Worm (Caenorhabditis elegans) whole organism, L1 larva: ENCODE results near the gene B0507.1.
A peak's percentile ranks its signal among the peaks of the same experiment; 100 is the strongest.

Source experiments
- C16A3.4 ChIP-seq: fragments of 150-350 bp; optimal IDR thresholded peaks from 2 replicates; lab custom pipeline; 2014; ENCODE audit warnings: missing biosample characterization, missing genetic modification characterization
- C34B4.2 ChIP-seq: sonication (generic microtip); optimal IDR thresholded peaks from 2 replicates; lab custom pipeline; 2017; ENCODE audit warnings: mild to moderate bottlenecking, missing genetic modification characterization, missing compliant biosample characterization
- alr-1 ChIP-seq: fragments of 200-800 bp; sonication (Bioruptor generic); optimal IDR thresholded peaks from 2 replicates; lab custom pipeline; 2018; ENCODE audit warnings: borderline replicate concordance, mild to moderate bottlenecking, missing genetic modification characterization, missing compliant biosample characterization
- ama-1 ChIP-seq: fragments of 150-350 bp; optimal IDR thresholded peaks from 2 replicates; lab custom pipeline; 2014
- blmp-1 ChIP-seq: fragments of 150-350 bp; optimal IDR thresholded peaks from 2 replicates; lab custom pipeline; 2014; ENCODE audit warnings: missing biosample characterization, missing genetic modification characterization
- ceh-82 ChIP-seq, 3 experiments: fragments of 150-350 bp in 1 of 3; sonication (generic microtip) in 2 of 3; optimal IDR thresholded peaks; 2 replicates each; lab custom pipeline; 2014 to 2017; ENCODE audit warnings: missing biosample characterization in 3 of 3, missing genetic modification characterization in 3 of 3
- ceh-88 ChIP-seq: fragments of 200-800 bp; sonication (Bioruptor generic); IDR thresholded peaks from 2 replicates; pipeline ENCODE4 v1.3.6; 2022; ENCODE audit warnings: missing genetic modification characterization, missing compliant biosample characterization
- ces-1 ChIP-seq: fragments of 150-350 bp; optimal IDR thresholded peaks from 2 replicates; lab custom pipeline; 2014; ENCODE audit warnings: missing biosample characterization, missing genetic modification reagents, missing genetic modification characterization
- dsc-1 ChIP-seq: sonication (generic microtip); optimal IDR thresholded peaks from 2 replicates; lab custom pipeline; 2016; ENCODE audit warnings: mild to moderate bottlenecking, missing genetic modification characterization, missing compliant biosample characterization
- efl-1 ChIP-seq, 4 experiments: fragments of 150-350 bp; optimal IDR thresholded peaks in 3 of 4; peaks in 1 of 4; 1 replicate in 1 of 4; 2 replicates in 3 of 4; lab custom pipeline; 2014; ENCODE audit warnings: missing biosample characterization in 2 of 4, missing genetic modification characterization in 2 of 4, missing genetic modification reagents in 2 of 4
- efl-3 ChIP-seq: fragments of 200-800 bp; sonication (Bioruptor generic); optimal IDR thresholded peaks from 2 replicates; lab custom pipeline; 2018; ENCODE audit warnings: mild to moderate bottlenecking, missing genetic modification characterization, missing compliant biosample characterization
- fkh-8 ChIP-seq: sonication (generic microtip); optimal IDR thresholded peaks from 2 replicates; lab custom pipeline; 2016; ENCODE audit warnings: mild to moderate bottlenecking, missing genetic modification characterization, missing compliant biosample characterization
- hlh-17 ChIP-seq: fragments of 200-800 bp; sonication (Bioruptor generic); optimal IDR thresholded peaks from 2 replicates; lab custom pipeline; 2018; ENCODE audit warnings: missing genetic modification characterization, mild to moderate bottlenecking, missing compliant biosample characterization, moderate library complexity, borderline replicate concordance
- hlh-4 ChIP-seq: sonication (generic microtip); optimal IDR thresholded peaks from 2 replicates; lab custom pipeline; 2016; ENCODE audit warnings: mild to moderate bottlenecking, missing genetic modification characterization, missing compliant biosample characterization
- jun-1 ChIP-seq: fragments of 150-350 bp; optimal IDR thresholded peaks from 2 replicates; lab custom pipeline; 2014; ENCODE audit warnings: missing biosample characterization, missing genetic modification reagents, missing genetic modification characterization
- lin-15B ChIP-seq: fragments of 150-350 bp; sonication (generic microtip); optimal IDR thresholded peaks from 3 replicates; lab custom pipeline; 2014; ENCODE audit warnings: missing biosample characterization, missing genetic modification characterization
- lin-39 ChIP-seq: fragments of 150-350 bp; optimal IDR thresholded peaks from 2 replicates; lab custom pipeline; 2014; ENCODE audit warnings: missing biosample characterization, missing genetic modification reagents, missing genetic modification characterization
- lir-3 ChIP-seq: sonication (generic microtip); optimal IDR thresholded peaks from 2 replicates; lab custom pipeline; 2016; ENCODE audit warnings: mild to moderate bottlenecking, missing genetic modification characterization, moderate library complexity, missing compliant biosample characterization; ENCODE audit not compliant: poor library complexity
- lsy-2 ChIP-seq, 2 experiments: fragments of 150-350 bp; optimal IDR thresholded peaks; 2 replicates each; lab custom pipeline; 2014; ENCODE audit warnings: missing biosample characterization in 2 of 2, missing genetic modification characterization in 2 of 2
- mab-9 ChIP-seq: fragments of 200-800 bp; sonication (Bioruptor generic); IDR thresholded peaks from 2 replicates; pipeline ENCODE4 v1.3.6; 2022; ENCODE audit warnings: missing genetic modification reagents, missing genetic modification characterization, missing compliant biosample characterization
- mef-2 ChIP-seq: fragments of 150-350 bp; optimal IDR thresholded peaks from 2 replicates; lab custom pipeline; 2014; ENCODE audit warnings: missing biosample characterization, missing genetic modification characterization
- nhr-12 ChIP-seq: sonication (generic microtip); optimal IDR thresholded peaks from 2 replicates; lab custom pipeline; 2017; ENCODE audit warnings: missing biosample characterization, missing genetic modification characterization
- nhr-20 ChIP-seq: sonication (generic microtip); optimal IDR thresholded peaks from 2 replicates; lab custom pipeline; 2016; ENCODE audit warnings: mild to moderate bottlenecking, missing genetic modification characterization, missing compliant biosample characterization
- nhr-47 ChIP-seq: sonication (generic microtip); optimal IDR thresholded peaks from 2 replicates; lab custom pipeline; 2016; ENCODE audit warnings: mild to moderate bottlenecking, missing genetic modification characterization, moderate library complexity, missing compliant biosample characterization
- nhr-84 ChIP-seq: sonication (generic microtip); optimal IDR thresholded peaks from 2 replicates; lab custom pipeline; 2017; ENCODE audit warnings: missing biosample characterization, missing genetic modification characterization
- pax-3 ChIP-seq: fragments of 200-800 bp; sonication (Bioruptor generic); optimal IDR thresholded peaks from 2 replicates; lab custom pipeline; 2018; ENCODE audit warnings: mild to moderate bottlenecking, missing genetic modification characterization, moderate library complexity, missing compliant biosample characterization
- pqm-1 ChIP-seq: sonication (generic microtip); optimal IDR thresholded peaks from 3 replicates; lab custom pipeline; 2017; ENCODE audit warnings: missing biosample characterization, missing genetic modification characterization
- rnt-1 ChIP-seq: sonication (generic microtip); optimal IDR thresholded peaks from 2 replicates; lab custom pipeline; 2016; ENCODE audit warnings: mild to moderate bottlenecking, missing genetic modification characterization, moderate library complexity, missing compliant biosample characterization
- skn-1 ChIP-seq: fragments of 150-350 bp; optimal IDR thresholded peaks from 2 replicates; lab custom pipeline; 2014; ENCODE audit warnings: missing biosample characterization, missing genetic modification characterization
- snpc-4 ChIP-seq: fragments of 150-350 bp; optimal IDR thresholded peaks from 2 replicates; lab custom pipeline; 2014; ENCODE audit warnings: missing biosample characterization, missing genetic modification characterization
- snu-23 ChIP-seq: sonication (generic microtip); optimal IDR thresholded peaks from 2 replicates; lab custom pipeline; 2016; ENCODE audit warnings: missing genetic modification characterization, missing compliant biosample characterization
- sptf-1 ChIP-seq: fragments of 150-350 bp; optimal IDR thresholded peaks from 2 replicates; lab custom pipeline; 2014; ENCODE audit warnings: missing biosample characterization, missing genetic modification characterization
- swsn-7 ChIP-seq: sonication (generic microtip); optimal IDR thresholded peaks from 2 replicates; lab custom pipeline; 2016; ENCODE audit warnings: missing genetic modification characterization, missing compliant biosample characterization
- tlp-1 ChIP-seq: fragments of 150-350 bp; optimal IDR thresholded peaks from 2 replicates; lab custom pipeline; 2014; ENCODE audit warnings: missing biosample characterization, missing genetic modification characterization
- unc-30 ChIP-seq: sonication (generic microtip); optimal IDR thresholded peaks from 2 replicates; lab custom pipeline; 2017; ENCODE audit warnings: missing biosample characterization, missing genetic modification characterization
- zag-1 ChIP-seq: fragments of 150-350 bp; optimal IDR thresholded peaks from 2 replicates; lab custom pipeline; 2014; ENCODE audit warnings: missing biosample characterization, missing genetic modification characterization
- zip-4 ChIP-seq: fragments of 200-800 bp; sonication (Bioruptor generic); optimal IDR thresholded peaks from 2 replicates; lab custom pipeline; 2018; ENCODE audit warnings: mild to moderate bottlenecking, missing genetic modification characterization, moderate library complexity, missing compliant biosample characterization
- ztf-11 ChIP-seq, 2 experiments: sonication (generic microtip); optimal IDR thresholded peaks; 2 replicates each; lab custom pipeline; 2016 to 2017; ENCODE audit warnings: missing genetic modification characterization in 2 of 2, missing biosample characterization in 1 of 2, missing compliant biosample characterization in 1 of 2
- ztf-4 ChIP-seq: fragments of 150-350 bp; optimal IDR thresholded peaks from 2 replicates; lab custom pipeline; 2014; ENCODE audit warnings: missing biosample characterization, missing genetic modification characterization

The B0507.1 gene

ce11 chrV:8739136-8739535 is 37.2 kb upstream of the B0507.1 start, which contains the start of gene ZC196.2 (continued):
- no peak for TF ChIP-seq ceh-82 (tag; optimal IDR thresholded peaks at IDR 0.05; lab: Kevin White, UChicago)

- no peak for TF ChIP-seq fkh-8 (tag; lab: Kevin White, UChicago)
- no peak for TF ChIP-seq unc-30 (tag; lab: Kevin White, UChicago)
- TF ChIP-seq lsy-2 (tag; optimal IDR thresholded peaks at IDR 0.05; lab: Kevin White, UChicago) = no peak
- TF ChIP-seq pqm-1 (tag; lab: Kevin White, UChicago) = no peak
- TF ChIP-seq swsn-7 = no peak
- TF ChIP-seq jun-1 (tag; lab: Kevin White, UChicago) = no peak
- TF ChIP-seq alr-1 (tag; lab: Kevin White, UChicago) = no peak
- TF ChIP-seq, all 84 proteins: peak for 0
Measured at ce11 chrV:8745858-8746257, 30.5 kb upstream of the B0507.1 start, which contains the start of gene B0507.6. TSS of gene B0507.6 (plus strand) at chrV:8746158.

ce11 chrV:8753395-8753794 is 23.0 kb upstream of the B0507.1 start, which contains the start of gene B0507.5:
TSS of gene B0507.5 (plus strand) at chrV:8753695.
- TF ChIP-seq lin-15B (tag; lab: Kevin White, UChicago) = no peak
- TF ChIP-seq zag-1 = no peak
- no peak for TF ChIP-seq nhr-84
- TF ChIP-seq ama-1 (lab: Kevin White, UChicago) = no peak
- no peak for TF ChIP-seq C16A3.4 (tag; lab: Kevin White, UChicago)
- TF ChIP-seq snu-23 = no peak
- TF ChIP-seq efl-3 (GFP tag; lab: Kevin White, UChicago) = no peak

- TF ChIP-seq nhr-12 (tag; lab: Kevin White, UChicago) (no peak), zip-4 (no peak), ceh-88 (GFP tag; lab: Robert Waterston, UW) (no peak), ztf-11 (tag; optimal IDR thresholded peaks at IDR 0.05; lab: Kevin White, UChicago) (no peak), lir-3 (no peak), ztf-4 (no peak), sptf-1 (tag; lab: Kevin White, UChicago) (no peak), ceh-82 (tag; optimal IDR thresholded peaks at IDR 0.05; lab: Kevin White, UChicago) (no peak), nhr-20 (tag; lab: Kevin White, UChicago) (no peak), fkh-8 (tag; lab: Kevin White, UChicago) (no peak)
Measured at ce11 chrV:8754670-8755069, 21.7 kb upstream of the B0507.1 start, which contains the start of gene B0507.4. TSS of gene B0507.4 (plus strand) at chrV:8754970.

ce11 chrV:8758618-8759017 is 17.8 kb upstream of the B0507.1 start, which contains the start of gene B0507.7:
TSS of gene B0507.7 (minus strand) at chrV:8758718.
- TF ChIP-seq efl-1 (optimal IDR thresholded peaks at IDR 0.05; lab: Kevin White, UChicago) (peak in 1 of 2 experiments; percentile 39), efl-1 (GFP tag; optimal IDR thresholded peaks at IDR 0.05 in 1 of 2; lab: Kevin White, UChicago) (no peak), hlh-4 (tag; lab: Kevin White, UChicago) (no peak)

- no peak for TF ChIP-seq swsn-7
- TF ChIP-seq mef-2 = no peak
- TF ChIP-seq snu-23 = no peak
- TF ChIP-seq dsc-1 (tag; lab: Kevin White, UChicago) = no peak
- no peak for TF ChIP-seq rnt-1
- TF ChIP-seq ama-1 (lab: Kevin White, UChicago) = no peak
- no peak for TF ChIP-seq hlh-4 (tag; lab: Kevin White, UChicago)
- TF ChIP-seq mab-9 = no peak
- TF ChIP-seq nhr-47 (tag; lab: Kevin White, UChicago) = no peak
- no peak for TF ChIP-seq nhr-12 (tag; lab: Kevin White, UChicago)
- no peak for TF ChIP-seq nhr-84
- TF ChIP-seq, all 84 proteins: peak for 0
Measured at ce11 chrV:8760416-8760815, 16.0 kb upstream of the B0507.1 start, which contains the start of gene ddn-1. TSS of gene ddn-1 (minus strand) at chrV:8760516.

ce11 chrV:8762861-8763260 is 13.5 kb upstream of the B0507.1 start, which contains the start of gene B0507.8:
TSS of gene B0507.8 (minus strand) at chrV:8762961.
- TF ChIP-seq ces-1 (GFP tag; lab: Kevin White, UChicago) = no peak
- TF ChIP-seq nhr-12 (tag; lab: Kevin White, UChicago) = no peak
- no peak for TF ChIP-seq skn-1 (tag; lab: Kevin White, UChicago)
- TF ChIP-seq tlp-1 (tag; lab: Kevin White, UChicago) = no peak
- no peak for TF ChIP-seq blmp-1 (tag; lab: Kevin White, UChicago)
- no peak for TF ChIP-seq pax-3 (tag; lab: Kevin White, UChicago)
- TF ChIP-seq mab-9 = no peak
- TF ChIP-seq snpc-4 (tag; lab: Kevin White, UChicago) = no peak
- no peak for TF ChIP-seq hlh-17 (GFP tag; lab: Kevin White, UChicago)
- TF ChIP-seq C34B4.2 (tag; lab: Kevin White, UChicago) = no peak
- no peak for TF ChIP-seq lin-39 (tag; lab: Kevin White, UChicago)
